Fruit fly (Drosophila melanogaster) whole organism, pupa: Measurements from ENCODE around the gene RpS5a.

Source experiments
- CG10348 ChIP-seq: fragments of 200-800 bp; sonication (Bioruptor generic); IDR thresholded peaks from 2 replicates; pipeline ENCODE4 v1.3.6; 2022; ENCODE audit warnings: missing biosample characterization, missing genetic modification characterization
- CG32121 ChIP-seq: fragments of 200-800 bp; sonication (Bioruptor generic); IDR thresholded peaks from 2 replicates; pipeline ENCODE4 v1.3.6; 2022; ENCODE audit warnings: missing biosample characterization, missing genetic modification characterization
- CG34367 ChIP-seq: fragments of 200-800 bp; sonication (Bioruptor generic); optimal IDR thresholded peaks from 2 replicates; lab custom pipeline; 2018; ENCODE audit warnings: missing biosample characterization, mild to moderate bottlenecking, missing genetic modification characterization
- CG9948 ChIP-seq: fragments of 200-800 bp; sonication (Bioruptor generic); optimal IDR thresholded peaks from 2 replicates; lab custom pipeline; 2018; ENCODE audit warnings: missing biosample characterization, mild to moderate bottlenecking, missing genetic modification characterization, moderate library complexity
- EcR ChIP-seq: fragments of 200-800 bp; sonication (Bioruptor generic); optimal IDR thresholded peaks from 3 replicates; lab custom pipeline; 2019; ENCODE audit warnings: missing biosample characterization, missing genetic modification characterization, mild to moderate bottlenecking, moderate library complexity, missing genetic modification reagents
- Ets98B ChIP-seq: fragments of 200-800 bp; sonication (Bioruptor generic); IDR thresholded peaks from 2 replicates; pipeline ENCODE4 v1.3.6; 2022; ENCODE audit warnings: missing biosample characterization, missing genetic modification characterization
- Pif1A ChIP-seq: fragments of 200-800 bp; sonication (Bioruptor generic); optimal IDR thresholded peaks from 3 replicates; lab custom pipeline; 2016; ENCODE audit warnings: missing biosample characterization, missing genetic modification characterization
- rn ChIP-seq: fragments of 200-800 bp; sonication (Bioruptor generic); IDR thresholded peaks from 2 replicates; pipeline ENCODE4 v1.3.6; 2022; ENCODE audit warnings: missing biosample characterization, missing genetic modification characterization

DNA sequence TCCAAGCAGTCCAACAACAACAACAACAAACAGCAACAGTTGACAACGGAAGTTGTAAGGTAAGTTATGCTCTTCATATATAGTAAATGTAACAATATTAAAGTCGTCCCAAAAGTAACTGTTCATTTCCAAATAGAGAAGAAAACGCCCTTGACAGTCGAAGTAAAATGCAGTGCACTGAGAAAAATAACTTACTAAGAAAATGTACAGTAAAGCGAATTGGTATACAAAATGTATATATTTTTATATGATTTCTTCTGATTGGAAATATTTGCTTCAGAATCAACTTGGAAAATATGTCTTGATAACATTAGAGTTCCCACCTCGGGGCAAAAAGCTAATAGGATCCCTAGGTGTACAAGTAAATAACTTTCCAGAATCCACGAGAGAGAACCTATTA lies 40.1 kb downstream of the RpS5a start:
- TF ChIP-seq Pif1A (GFP tag; lab: Kevin White, UChicago), result no peak
- no peak for TF ChIP-seq Ets98B (GFP tag; lab: Robert Waterston, UW)
- TF ChIP-seq CG9948 (tag; lab: Kevin White, UChicago), result no peak
- no peak for TF ChIP-seq CG32121
- no peak for TF ChIP-seq CG10348 (GFP tag; lab: Robert Waterston, UW)
- no peak for TF ChIP-seq EcR
- TF ChIP-seq CG34367 (tag; lab: Kevin White, UChicago), result no peak
- TF ChIP-seq rn (GFP tag; lab: Robert Waterston, UW), result no peak
